Worm (Caenorhabditis elegans) whole organism, young adult: ENCODE data around the gene Y60C6A.3.

Experiments used
- B0336.3 ChIP-seq: fragments of 200-800 bp; sonication (Bioruptor generic); IDR thresholded peaks from 2 replicates; pipeline ENCODE4 v1.3.6; 2022; ENCODE audit warnings: missing genetic modification characterization, missing compliant biosample characterization
- F10E7.11 ChIP-seq: sonication (generic microtip); optimal IDR thresholded peaks from 2 replicates; lab custom pipeline; 2017; ENCODE audit warnings: mild to moderate bottlenecking, missing genetic modification characterization, moderate library complexity, missing compliant biosample characterization
- F37B4.10 ChIP-seq: fragments of 200-800 bp; sonication (Bioruptor generic); IDR thresholded peaks from 2 replicates; pipeline ENCODE4 v1.3.6; 2022; ENCODE audit warnings: missing genetic modification characterization, missing compliant biosample characterization
- F57A8.1 ChIP-seq: fragments of 200-800 bp; sonication (Bioruptor generic); optimal IDR thresholded peaks from 2 replicates; lab custom pipeline; 2018; ENCODE audit warnings: mild to moderate bottlenecking, missing genetic modification characterization, moderate library complexity, missing compliant biosample characterization
- F57C9.4 ChIP-seq: sonication (generic microtip); optimal IDR thresholded peaks from 2 replicates; lab custom pipeline; 2017; ENCODE audit warnings: mild to moderate bottlenecking, missing genetic modification characterization, missing compliant biosample characterization
- K11D2.4 ChIP-seq: fragments of 200-800 bp; sonication (Bioruptor generic); IDR thresholded peaks from 2 replicates; pipeline ENCODE4 v1.3.6; 2022; ENCODE audit warnings: missing genetic modification reagents, missing genetic modification characterization, missing compliant biosample characterization
- K12H6.12 ChIP-seq: fragments of 200-800 bp; sonication (Bioruptor generic); optimal IDR thresholded peaks from 2 replicates; lab custom pipeline; 2018; ENCODE audit warnings: mild to moderate bottlenecking, missing genetic modification characterization, missing compliant biosample characterization
- Y53F4B.3 ChIP-seq: fragments of 200-800 bp; sonication (Bioruptor generic); IDR thresholded peaks from 2 replicates; pipeline ENCODE4 v1.3.6; 2022; ENCODE audit warnings: missing genetic modification reagents, missing genetic modification characterization, missing compliant biosample characterization
- Y53G8AR.9 ChIP-seq: fragments of 200-800 bp; sonication (Bioruptor generic); conservative IDR thresholded peaks from 2 replicates; pipeline ENCODE4 v1.3.6; 2022; ENCODE audit warnings: missing genetic modification reagents, missing genetic modification characterization, missing compliant biosample characterization
- Y56A3A.18 ChIP-seq: fragments of 200-800 bp; sonication (Bioruptor generic); IDR thresholded peaks from 2 replicates; pipeline ENCODE4 v1.3.6; 2022; ENCODE audit warnings: missing genetic modification reagents, missing genetic modification characterization, missing compliant biosample characterization
- Y95B8A.8 ChIP-seq: fragments of 200-800 bp; sonication (Bioruptor generic); IDR thresholded peaks from 2 replicates; pipeline ENCODE4 v1.3.6; 2022; ENCODE audit warnings: missing genetic modification reagents, missing genetic modification characterization, missing compliant biosample characterization
- akir-1 ChIP-seq: fragments of 200-800 bp; sonication (Bioruptor generic); optimal IDR thresholded peaks from 2 replicates; lab custom pipeline; 2018; ENCODE audit warnings: mild to moderate bottlenecking, missing genetic modification characterization, moderate library complexity, missing compliant biosample characterization
- ama-1 ChIP-seq, 3 experiments: fragments of 150-350 bp in 1 of 3; sonication (generic microtip) in 2 of 3; optimal IDR thresholded peaks; 2 replicates each; lab custom pipeline; 2014 to 2018; ENCODE audit warnings: missing biosample characterization in 2 of 3, missing genetic modification characterization in 2 of 3, missing genetic modification reagents in 2 of 3
- athp-1 ChIP-seq: sonication (generic microtip); optimal IDR thresholded peaks from 2 replicates; lab custom pipeline; 2017; ENCODE audit warnings: mild to moderate bottlenecking, missing genetic modification characterization, missing compliant biosample characterization
- attf-3 ChIP-seq: fragments of 200-800 bp; sonication (Bioruptor generic); conservative IDR thresholded peaks from 2 replicates; pipeline ENCODE4 v1.3.6; 2022; ENCODE audit warnings: missing genetic modification reagents, missing genetic modification characterization, missing compliant biosample characterization
- attf-5 ChIP-seq: fragments of 200-800 bp; sonication (Bioruptor generic); optimal IDR thresholded peaks from 2 replicates; lab custom pipeline; 2018; ENCODE audit warnings: mild to moderate bottlenecking, missing genetic modification characterization, missing compliant biosample characterization
- attf-6 ChIP-seq: fragments of 200-800 bp; sonication (Bioruptor generic); IDR thresholded peaks from 2 replicates; pipeline ENCODE4 v1.3.6; 2022; ENCODE audit warnings: missing genetic modification reagents, missing genetic modification characterization, missing compliant biosample characterization
- bed-1 ChIP-seq: fragments of 200-800 bp; sonication (Bioruptor generic); IDR thresholded peaks from 2 replicates; pipeline ENCODE4 v1.3.6; 2022; ENCODE audit warnings: missing genetic modification reagents, missing genetic modification characterization, missing compliant biosample characterization
- bed-2 ChIP-seq: fragments of 200-800 bp; sonication (Bioruptor generic); IDR thresholded peaks from 2 replicates; pipeline ENCODE4 v1.3.6; 2022; ENCODE audit warnings: missing genetic modification reagents, missing genetic modification characterization, missing compliant biosample characterization
- egl-44 ChIP-seq: fragments of 200-800 bp; sonication (Bioruptor generic); IDR thresholded peaks from 2 replicates; pipeline ENCODE4 v1.3.6; 2022; ENCODE audit warnings: missing genetic modification reagents, missing genetic modification characterization, missing compliant biosample characterization
- egrh-3 ChIP-seq: fragments of 200-800 bp; sonication (Bioruptor generic); IDR thresholded peaks from 2 replicates; pipeline ENCODE4 v1.3.6; 2022; ENCODE audit warnings: missing genetic modification reagents, missing genetic modification characterization, missing compliant biosample characterization
- him-1 ChIP-seq: sonication (generic microtip); optimal IDR thresholded peaks from 2 replicates; lab custom pipeline; 2016; ENCODE audit warnings: missing genotype, missing genetic modification reagents, missing genetic modification characterization, missing compliant biosample characterization
- hmg-1.2 ChIP-seq: fragments of 200-800 bp; sonication (Bioruptor generic); IDR thresholded peaks from 2 replicates; pipeline ENCODE4 v1.3.6; 2022; ENCODE audit warnings: missing genetic modification reagents, missing genetic modification characterization, missing compliant biosample characterization
- lin-26 ChIP-seq: fragments of 200-800 bp; sonication (Bioruptor generic); IDR thresholded peaks from 2 replicates; pipeline ENCODE4 v1.3.6; 2022; ENCODE audit warnings: missing genetic modification reagents, missing genetic modification characterization, missing compliant biosample characterization
- lin-54 ChIP-seq: fragments of 200-800 bp; sonication (Bioruptor generic); optimal IDR thresholded peaks from 2 replicates; lab custom pipeline; 2018; ENCODE audit warnings: mild to moderate bottlenecking, missing genetic modification characterization, missing compliant biosample characterization
- lir-1 ChIP-seq: fragments of 200-800 bp; sonication (Bioruptor generic); conservative IDR thresholded peaks from 2 replicates; pipeline ENCODE4 v1.3.6; 2022; ENCODE audit warnings: missing genetic modification reagents, missing genetic modification characterization, missing compliant biosample characterization
- madf-10 ChIP-seq: sonication (generic microtip); optimal IDR thresholded peaks from 2 replicates; lab custom pipeline; 2016; ENCODE audit warnings: mild to moderate bottlenecking, missing genetic modification characterization, missing compliant biosample characterization
- madf-3 ChIP-seq: fragments of 200-800 bp; sonication (Bioruptor generic); IDR thresholded peaks from 2 replicates; pipeline ENCODE4 v1.3.6; 2022; ENCODE audit warnings: missing genetic modification reagents, missing genetic modification characterization, missing compliant biosample characterization
- madf-6 ChIP-seq: fragments of 200-800 bp; sonication (Bioruptor generic); IDR thresholded peaks from 2 replicates; pipeline ENCODE4 v1.3.6; 2022; ENCODE audit warnings: missing genetic modification reagents, missing genetic modification characterization, missing compliant biosample characterization
- mcd-1 ChIP-seq: fragments of 200-800 bp; sonication (Bioruptor generic); IDR thresholded peaks from 2 replicates; pipeline ENCODE4 v1.3.6; 2022; ENCODE audit warnings: missing genetic modification reagents, missing genetic modification characterization, missing compliant biosample characterization
- mes-4 ChIP-seq: sonication (generic microtip); optimal IDR thresholded peaks from 2 replicates; lab custom pipeline; 2016; ENCODE audit warnings: missing genotype, missing genetic modification characterization, missing compliant biosample characterization
- mxl-1 ChIP-seq: sonication (generic microtip); optimal IDR thresholded peaks from 2 replicates; lab custom pipeline; 2016; ENCODE audit warnings: missing genetic modification characterization, missing compliant biosample characterization
- nhr-179 ChIP-seq: sonication (generic microtip); optimal IDR thresholded peaks from 2 replicates; lab custom pipeline; 2016; ENCODE audit warnings: mild to moderate bottlenecking, missing genetic modification characterization, missing compliant biosample characterization
- nhr-80 ChIP-seq: sonication (generic microtip); optimal IDR thresholded peaks from 2 replicates; lab custom pipeline; 2016; ENCODE audit warnings: missing genetic modification characterization, missing compliant biosample characterization
- pha-4 ChIP-seq: fragments of 150-350 bp; sonication (generic microtip); optimal IDR thresholded peaks from 2 replicates; lab custom pipeline; 2014; ENCODE audit warnings: missing biosample characterization, missing genetic modification reagents, missing genetic modification characterization
- snpc-1.3 ChIP-seq: sonication (generic microtip); optimal IDR thresholded peaks from 2 replicates; lab custom pipeline; 2017; ENCODE audit warnings: missing genetic modification characterization, mild to moderate bottlenecking, missing compliant biosample characterization, antibody characterized with exemption, moderate library complexity, missing genotype, missing genetic modification reagents; ENCODE audit not compliant: insufficient read depth
- snpc-4 ChIP-seq, 5 experiments: fragments of 150-350 bp in 1 of 5; sonication (generic microtip) in 4 of 5; optimal IDR thresholded peaks; 2 replicates each; lab custom pipeline; 2014 to 2018; ENCODE audit warnings: missing genetic modification characterization in 5 of 5, missing biosample characterization in 3 of 5, antibody characterized with exemption in 2 of 5, mild to moderate bottlenecking in 2 of 5, missing compliant biosample characterization in 2 of 5, missing genotype in 2 of 5, moderate library complexity in 2 of 5, missing genetic modification reagents in 1 of 5
- sptf-2 ChIP-seq: fragments of 200-800 bp; sonication (Bioruptor generic); optimal IDR thresholded peaks from 2 replicates; lab custom pipeline; 2018; ENCODE audit warnings: mild to moderate bottlenecking, missing genetic modification characterization, missing compliant biosample characterization
- tlf-1 ChIP-seq: fragments of 200-800 bp; sonication (Bioruptor generic); optimal IDR thresholded peaks from 2 replicates; lab custom pipeline; 2018; ENCODE audit warnings: mild to moderate bottlenecking, missing genetic modification characterization, missing compliant biosample characterization
- unc-130 ChIP-seq: sonication (generic microtip); optimal IDR thresholded peaks from 2 replicates; lab custom pipeline; 2016; ENCODE audit warnings: missing genetic modification reagents, missing genetic modification characterization, missing compliant biosample characterization
- unc-62 ChIP-seq: fragments of 150-350 bp; optimal IDR thresholded peaks from 2 replicates; lab custom pipeline; 2014; ENCODE audit warnings: missing biosample characterization, missing genetic modification reagents, missing genetic modification characterization
- xnd-1 ChIP-seq: sonication (generic microtip); optimal IDR thresholded peaks from 2 replicates; lab custom pipeline; 2016; ENCODE audit warnings: missing genotype, missing genetic modification reagents, missing genetic modification characterization, missing compliant biosample characterization
- ztf-25 ChIP-seq: fragments of 200-800 bp; sonication (Bioruptor generic); IDR thresholded peaks from 2 replicates; pipeline ENCODE4 v1.3.6; 2022; ENCODE audit warnings: missing genetic modification reagents, missing genetic modification characterization, missing compliant biosample characterization
- ztf-26 ChIP-seq: sonication (generic microtip); optimal IDR thresholded peaks from 2 replicates; lab custom pipeline; 2017; ENCODE audit warnings: missing genetic modification characterization, missing compliant biosample characterization
- ztf-28 ChIP-seq: fragments of 200-800 bp; sonication (Bioruptor generic); IDR thresholded peaks from 2 replicates; pipeline ENCODE4 v1.3.6; 2022; ENCODE audit warnings: missing genetic modification reagents, missing genetic modification characterization, missing compliant biosample characterization
- ztf-3 ChIP-seq: fragments of 200-800 bp; sonication (Bioruptor generic); optimal IDR thresholded peaks from 2 replicates; lab custom pipeline; 2018; ENCODE audit warnings: mild to moderate bottlenecking, missing genetic modification characterization, missing compliant biosample characterization
- ztf-6 ChIP-seq: fragments of 200-800 bp; sonication (Bioruptor generic); IDR thresholded peaks from 2 replicates; pipeline ENCODE4 v1.3.6; 2022; ENCODE audit warnings: missing genetic modification reagents, missing genetic modification characterization, missing compliant biosample characterization

Gene Y60C6A.3

ce11 chrV:4823683-4824391, 38.2 kb downstream of the Y60C6A.3 start (continued):
- 0 out of 2 replicates have a peak, but pooled peaks have one; percentile 31 for TF ChIP-seq Y53G8AR.9 (GFP tag; lab: Robert Waterston, UW)
- TF ChIP-seq ztf-3 (GFP tag; lab: Kevin White, UChicago), result peak; percentile 75
- no peak for TF ChIP-seq mxl-1 (tag; lab: Kevin White, UChicago)
- peak; percentile 91 for TF ChIP-seq athp-1 (tag; lab: Kevin White, UChicago)
- no peak for TF ChIP-seq pha-4 (tag; lab: Kevin White, UChicago)
- TF ChIP-seq F57A8.1 (GFP tag; lab: Kevin White, UChicago), result no peak
- TF ChIP-seq Y56A3A.18 (GFP tag; lab: Robert Waterston, UW), result peak; percentile 15; the same call in 1 of the 2 replicates
- TF ChIP-seq mes-4 (tag; lab: Kevin White, UChicago), result no peak
- peak; percentile 80 for TF ChIP-seq ama-1 (optimal IDR thresholded peaks at IDR 0.05; lab: Kevin White, UChicago)
- TF ChIP-seq ama-1 (GFP tag; optimal IDR thresholded peaks at IDR 0.05; lab: Kevin White, UChicago), result peak; percentile 18 to 62
- no peak for TF ChIP-seq snpc-1.3 (tag; lab: Kevin White, UChicago)
- peak; percentile 92 for TF ChIP-seq F10E7.11 (tag; lab: Kevin White, UChicago)
- 0 out of 2 replicates have a peak, but pooled peaks have one; percentile 1 for TF ChIP-seq madf-3
- TF ChIP-seq hmg-1.2 (GFP tag; lab: Robert Waterston, UW), result no peak; the same call in 1 of the 2 replicates
- TF ChIP-seq tlf-1, result peak; percentile 63
- peak; percentile 44 for TF ChIP-seq madf-6 (GFP tag; lab: Robert Waterston, UW)
- no peak for TF ChIP-seq ztf-6 (GFP tag; lab: Robert Waterston, UW)
- no peak for TF ChIP-seq unc-62 (GFP tag; lab: Kevin White, UChicago)
- no peak for TF ChIP-seq ztf-28 (GFP tag; lab: Robert Waterston, UW)
- TF ChIP-seq akir-1 (GFP tag; lab: Kevin White, UChicago), result no peak
- no peak for TF ChIP-seq bed-2 (GFP tag; lab: Robert Waterston, UW)
- TF ChIP-seq lir-1 (GFP tag; lab: Robert Waterston, UW), result no peak
- peak; percentile 83 for TF ChIP-seq F57C9.4
- TF ChIP-seq attf-5 (GFP tag; lab: Kevin White, UChicago), result peak; percentile 25
- peak; percentile 85 for TF ChIP-seq B0336.3
- TF ChIP-seq lin-26 (GFP tag; lab: Robert Waterston, UW), result peak; percentile 56
- no peak for TF ChIP-seq egrh-3 (GFP tag; lab: Robert Waterston, UW)
- TF ChIP-seq him-1 (tag; lab: Kevin White, UChicago), result no peak
- TF ChIP-seq Y53F4B.3 (GFP tag; lab: Robert Waterston, UW), result no peak
- TF ChIP-seq mcd-1, result peak; percentile 11; the same call in 1 of the 2 replicates
- TF ChIP-seq snpc-4 (GFP tag; optimal IDR thresholded peaks at IDR 0.05; lab: Kevin White, UChicago), result no peak
- peak in 2 of 4 experiments; percentile 30 to 37 for TF ChIP-seq snpc-4 (tag; optimal IDR thresholded peaks at IDR 0.05; lab: Kevin White, UChicago)
- TF ChIP-seq unc-130 (GFP tag; lab: Kevin White, UChicago), result peak; percentile 13
- peak; percentile 31 for TF ChIP-seq madf-10 (tag; lab: Kevin White, UChicago)
- peak; percentile 34 for TF ChIP-seq xnd-1 (tag; lab: Kevin White, UChicago)
- no peak for TF ChIP-seq nhr-179 (tag; lab: Kevin White, UChicago)
- no peak for TF ChIP-seq sptf-2 (GFP tag; lab: Kevin White, UChicago)
- no peak for TF ChIP-seq ztf-25 (GFP tag; lab: Robert Waterston, UW)
- TF ChIP-seq lin-54 (GFP tag; lab: Kevin White, UChicago), result peak; percentile 54
- TF ChIP-seq K11D2.4 (GFP tag; lab: Robert Waterston, UW), result 0 out of 2 replicates have a peak, but pooled peaks have one; percentile 31
- TF ChIP-seq F37B4.10 (GFP tag; lab: Robert Waterston, UW), result no peak
- TF ChIP-seq Y95B8A.8 (GFP tag; lab: Robert Waterston, UW), result 0 out of 2 replicates have a peak, but pooled peaks have one; percentile 48
- no peak for TF ChIP-seq attf-6 (GFP tag; lab: Robert Waterston, UW)
- TF ChIP-seq K12H6.12 (tag; lab: Kevin White, UChicago), result peak; percentile 46
- no peak for TF ChIP-seq egl-44 (GFP tag; lab: Robert Waterston, UW)
- TF ChIP-seq ztf-26 (tag; lab: Kevin White, UChicago), result peak; percentile 92
- no peak for TF ChIP-seq attf-3
- TF ChIP-seq nhr-80 (tag; lab: Kevin White, UChicago), result no peak
- TF ChIP-seq bed-1 (GFP tag; lab: Robert Waterston, UW), result no peak
